Fruit fly (Drosophila melanogaster) S2 (cell line): ENCODE measurements around the gene Srrm234.

Source experiments
- CG8478 ChIP-seq: fragments of >200 bp; optimal IDR thresholded peaks from 2 replicates; lab custom pipeline; 2018
- CTCF ChIP-seq, 2 experiments: fragments of >200 bp; optimal IDR thresholded peaks; 2 replicates each; lab custom pipeline; 2018

DNA sequence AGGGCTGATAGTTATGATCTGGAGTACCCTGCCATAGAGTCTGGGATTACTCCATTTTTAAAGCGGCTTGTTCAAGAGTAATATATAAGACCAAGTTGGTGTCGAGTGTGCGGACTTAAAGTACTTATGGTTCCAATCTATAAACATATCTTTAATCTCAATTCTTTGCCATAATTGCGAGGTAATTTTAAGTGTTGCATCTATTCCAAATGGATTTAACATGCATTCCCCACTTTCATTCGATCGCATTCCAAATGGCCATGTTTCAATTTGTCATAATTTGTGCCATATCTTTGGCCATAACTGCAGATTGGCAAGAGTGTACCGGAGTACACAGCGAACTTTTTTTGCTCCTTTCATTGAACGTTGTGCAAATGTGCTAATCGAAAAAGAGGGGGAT lies 46.4 kb upstream of the Srrm234 start:
- TF ChIP-seq CG8478 (lab: Kevin White, UChicago) (no peak), CTCF (optimal IDR thresholded peaks at IDR 0.05; lab: Kevin White, UChicago) (no peak)
